Fruit fly (Drosophila melanogaster): Measurements from ENCODE around the gene CG9427.

dm6 chr3R:9626266-9626665, 464 bp downstream of the CG9427 start:
- no peak for TF ChIP-seq ey (GFP tag; optimal IDR thresholded peaks at IDR 0.05)
- TF ChIP-seq psq (GFP tag; optimal IDR thresholded peaks at IDR 0.05), result no peak
- TF ChIP-seq Rel (GFP tag; optimal IDR thresholded peaks at IDR 0.05), result no peak
- no peak for TF ChIP-seq Rel (tag; optimal IDR thresholded peaks at IDR 0.05)

Measured in whole organism, wandering third instar larva.